Fruit fly (Drosophila melanogaster): Measurements from ENCODE around the gene CG12535.

CG12535 gene

DNA sequence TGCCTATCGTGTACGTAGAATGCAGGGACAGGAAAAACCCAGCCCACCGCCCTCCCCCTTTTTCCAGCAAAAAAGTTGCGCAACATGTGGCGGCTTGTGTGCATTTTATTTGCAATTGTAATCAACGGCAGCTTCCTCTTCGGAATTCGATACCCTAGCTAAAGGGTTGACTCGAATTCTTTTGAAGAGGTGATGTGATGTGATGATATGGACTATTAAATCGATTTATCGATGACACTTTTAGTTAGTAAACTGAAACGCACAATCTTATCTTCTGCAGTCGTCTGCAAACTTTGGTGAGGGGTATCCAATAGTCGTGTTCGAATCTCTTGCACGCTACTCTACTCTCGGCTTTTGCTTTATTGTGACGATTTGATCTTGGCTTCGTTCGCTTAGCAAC lies 67.1 kb downstream of the CG12535 start (continued):
- peak; percentile 2; the same call in 1 of the 2 replicates for TF ChIP-seq Ravus (GFP tag; IDR thresholded peaks at IDR 0.05)
- peak; percentile 18 for TF ChIP-seq Sry-δ (GFP tag; optimal IDR thresholded peaks at IDR 0.05)
- TF ChIP-seq gsb-n (tag; optimal IDR thresholded peaks at IDR 0.05) = peak; percentile 48
- no peak for TF ChIP-seq CG4404 (GFP tag; IDR thresholded peaks at IDR 0.05)
- TF ChIP-seq sens (GFP tag) = peak; percentile 94
- TF ChIP-seq CG11085 (GFP tag; IDR thresholded peaks at IDR 0.05) = no peak
- peak; percentile 74 for TF ChIP-seq stc (GFP tag; IDR thresholded peaks at IDR 0.05)
- no peak for TF ChIP-seq CG2129 (GFP tag; IDR thresholded peaks at IDR 0.05; ENCODE audit: partially characterized antibody)
- peak; percentile 52 for TF ChIP-seq Dad (GFP tag; optimal IDR thresholded peaks at IDR 0.05)
- peak; percentile 64 for TF ChIP-seq ewg (GFP tag; optimal IDR thresholded peaks at IDR 0.05)
- peak; percentile 18 for TF ChIP-seq trem (tag; optimal IDR thresholded peaks at IDR 0.05)
- no peak for TF ChIP-seq TFAM (GFP tag; optimal IDR thresholded peaks at IDR 0.05)
- peak; percentile 75 for TF ChIP-seq CG12391 (tag; optimal IDR thresholded peaks at IDR 0.05)
- TF ChIP-seq Antp (GFP tag; optimal IDR thresholded peaks at IDR 0.05) = peak; percentile 87
- no peak for TF ChIP-seq CG17186 (GFP tag; optimal IDR thresholded peaks at IDR 0.05)
- TF ChIP-seq Dip2 (GFP tag; IDR thresholded peaks at IDR 0.05) = no peak
- TF ChIP-seq eyg (GFP tag; optimal IDR thresholded peaks at IDR 0.05) = peak; percentile 44
- TF ChIP-seq sens-2 (GFP tag; IDR thresholded peaks at IDR 0.05) = no peak
- peak; percentile 76 for TF ChIP-seq sd (tag; optimal IDR thresholded peaks at IDR 0.05)
- peak; percentile 75 for TF ChIP-seq CG2712 (tag; optimal IDR thresholded peaks at IDR 0.05)
- TF ChIP-seq Deaf1 (tag; optimal IDR thresholded peaks at IDR 0.05) = peak; percentile 26
- peak; percentile 62 for TF ChIP-seq CG10209 (GFP tag; optimal IDR thresholded peaks at IDR 0.05)
- TF ChIP-seq unc-4 (GFP tag; IDR thresholded peaks at IDR 0.05; ENCODE audit: partially characterized antibody) = no peak
- no peak for TF ChIP-seq knrl (GFP tag; IDR thresholded peaks at IDR 0.05; ENCODE audit: partially characterized antibody)
- peak in 1 of 3 experiments; percentile 30 for TF ChIP-seq lola (GFP tag; optimal IDR thresholded peaks at IDR 0.05)
- peak; percentile 28 for TF ChIP-seq Ets97D (GFP tag; optimal IDR thresholded peaks at IDR 0.05)
- peak; percentile 56 for TF ChIP-seq CG7556 (GFP tag; optimal IDR thresholded peaks at IDR 0.05)
- TF ChIP-seq CG4854 (GFP tag; optimal IDR thresholded peaks at IDR 0.05) = peak; percentile 19
- peak; percentile 65 for TF ChIP-seq CG17328 (GFP tag; IDR thresholded peaks at IDR 0.05)
- no peak for TF ChIP-seq lov (optimal IDR thresholded peaks at IDR 0.05)
- TF ChIP-seq lov (GFP tag; IDR thresholded peaks at IDR 0.05) = 0 out of 3 replicates have a peak, but pooled peaks have one; percentile 51
- peak; percentile 21 for TF ChIP-seq zen (tag; optimal IDR thresholded peaks at IDR 0.05)
- peak; percentile 51 for TF ChIP-seq CG12236 (GFP tag; optimal IDR thresholded peaks at IDR 0.05)
- no peak for TF ChIP-seq ham (GFP tag; IDR thresholded peaks at IDR 0.05)
- TF ChIP-seq kay (GFP tag; optimal IDR thresholded peaks at IDR 0.05) = peak; percentile 26
- peak; percentile 70 for TF ChIP-seq CHES-1-like (GFP tag; optimal IDR thresholded peaks at IDR 0.05)
- TF ChIP-seq HLH4C (GFP tag; IDR thresholded peaks at IDR 0.05; ENCODE audit: partially characterized antibody) = peak; percentile 56; the same call in 2 of the 3 replicates
- no peak for TF ChIP-seq CG9215 (GFP tag; IDR thresholded peaks at IDR 0.05)
- no peak for TF ChIP-seq ato (GFP tag; IDR thresholded peaks at IDR 0.05; ENCODE audit: partially characterized antibody)
- TF ChIP-seq CG17385 (GFP tag; optimal IDR thresholded peaks at IDR 0.05) = peak; percentile 57
- TF ChIP-seq dpn (GFP tag; optimal IDR thresholded peaks at IDR 0.05) = peak; percentile 68 to 83
- TF ChIP-seq hbn (GFP tag; IDR thresholded peaks at IDR 0.05; ENCODE audit: partially characterized antibody) = no peak
- TF ChIP-seq CG8359 (GFP tag; optimal IDR thresholded peaks at IDR 0.05; ENCODE audit: borderline replicate concordance) = no peak
- TF ChIP-seq wdn (GFP tag; IDR thresholded peaks at IDR 0.05) = peak; percentile 63
- peak; percentile 38 for TF ChIP-seq CG15601 (tag; optimal IDR thresholded peaks at IDR 0.05)
- TF ChIP-seq CG6791 (GFP tag; IDR thresholded peaks at IDR 0.05; ENCODE audit: partially characterized antibody) = no peak
- TF ChIP-seq Hmx (GFP tag; optimal IDR thresholded peaks at IDR 0.05) = no peak
- TF ChIP-seq CG11723 (GFP tag; optimal IDR thresholded peaks at IDR 0.05) = peak; percentile 50
- peak; percentile 67 for TF ChIP-seq CG12155 (GFP tag; optimal IDR thresholded peaks at IDR 0.05)
- peak; percentile 27 for TF ChIP-seq CG1647 (GFP tag; optimal IDR thresholded peaks at IDR 0.05)
